Worm (Caenorhabditis elegans) whole organism, L4/young adult: ENCODE results near the gene cogc-4.
"Not testable (repeated sequence)": the region's sequence is repeated elsewhere in the genome, so short reads cannot be mapped to it uniquely, and the experiment has no call there.

Experiments
- W03F9.2 ChIP-seq: fragments of 150-350 bp; optimal IDR thresholded peaks from 2 replicates; lab custom pipeline; 2014; ENCODE audit warnings: missing biosample characterization, missing genetic modification characterization
- dao-5 ChIP-seq: sonication (generic microtip); optimal IDR thresholded peaks from 2 replicates; lab custom pipeline; 2016; ENCODE audit warnings: missing genotype, missing genetic modification characterization, moderate library complexity, missing compliant biosample characterization
- him-1 ChIP-seq: sonication (generic microtip); optimal IDR thresholded peaks from 2 replicates; lab custom pipeline; 2016; ENCODE audit warnings: missing genotype, missing genetic modification reagents, missing genetic modification characterization, missing compliant biosample characterization

cogc-4 gene

DNA sequence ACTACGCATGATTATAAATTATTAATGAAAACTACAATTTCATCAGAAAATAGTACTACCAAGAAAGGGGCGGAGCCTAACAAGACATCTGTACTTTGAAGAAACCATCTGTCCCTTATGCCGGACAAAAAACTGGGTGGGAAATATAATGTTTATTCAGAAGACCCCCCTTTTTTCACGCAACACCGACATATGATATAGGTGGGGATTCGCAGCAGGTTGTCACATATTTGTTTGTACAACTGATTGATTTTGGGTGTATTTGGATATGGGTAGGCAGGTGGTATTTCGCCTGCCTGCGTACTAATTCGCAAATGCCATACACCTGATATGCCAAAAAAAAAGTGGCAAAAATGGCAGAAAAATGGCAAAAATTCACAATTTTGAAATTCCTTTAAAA, 20.4 kb downstream of the cogc-4 start, which contains the start of gene Y51H7C.10:
TSS of gene Y51H7C.10 (minus strand) at position 101 of the 400 bp plus-strand sequence.
- no peak for TF ChIP-seq him-1 (tag; lab: Kevin White, UChicago)
- TF ChIP-seq dao-5 = no peak
- TF ChIP-seq W03F9.2 = no peak

DNA sequence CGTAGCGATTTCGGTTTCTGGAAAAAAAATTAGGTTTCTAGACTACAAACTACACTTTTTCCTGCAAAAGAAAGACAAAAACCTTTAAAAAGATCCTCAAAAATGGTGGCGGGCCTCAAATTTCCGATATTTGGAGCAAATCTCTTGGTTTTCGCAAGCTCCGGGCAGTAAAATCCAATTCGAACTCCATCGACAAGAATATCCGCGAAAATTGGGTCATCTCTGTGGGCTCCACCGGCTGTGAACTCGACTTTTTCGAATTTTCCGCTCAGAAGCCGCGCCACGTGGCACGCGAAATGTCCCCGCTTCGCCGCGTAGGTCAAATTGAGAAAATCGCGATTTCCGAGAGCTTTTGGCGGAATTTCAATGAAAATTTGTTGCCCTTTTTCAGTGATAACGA, 33.5 kb downstream of the cogc-4 start:
- TF ChIP-seq W03F9.2 (no peak), him-1 (tag; lab: Kevin White, UChicago) (no peak), dao-5 (no peak)

DNA sequence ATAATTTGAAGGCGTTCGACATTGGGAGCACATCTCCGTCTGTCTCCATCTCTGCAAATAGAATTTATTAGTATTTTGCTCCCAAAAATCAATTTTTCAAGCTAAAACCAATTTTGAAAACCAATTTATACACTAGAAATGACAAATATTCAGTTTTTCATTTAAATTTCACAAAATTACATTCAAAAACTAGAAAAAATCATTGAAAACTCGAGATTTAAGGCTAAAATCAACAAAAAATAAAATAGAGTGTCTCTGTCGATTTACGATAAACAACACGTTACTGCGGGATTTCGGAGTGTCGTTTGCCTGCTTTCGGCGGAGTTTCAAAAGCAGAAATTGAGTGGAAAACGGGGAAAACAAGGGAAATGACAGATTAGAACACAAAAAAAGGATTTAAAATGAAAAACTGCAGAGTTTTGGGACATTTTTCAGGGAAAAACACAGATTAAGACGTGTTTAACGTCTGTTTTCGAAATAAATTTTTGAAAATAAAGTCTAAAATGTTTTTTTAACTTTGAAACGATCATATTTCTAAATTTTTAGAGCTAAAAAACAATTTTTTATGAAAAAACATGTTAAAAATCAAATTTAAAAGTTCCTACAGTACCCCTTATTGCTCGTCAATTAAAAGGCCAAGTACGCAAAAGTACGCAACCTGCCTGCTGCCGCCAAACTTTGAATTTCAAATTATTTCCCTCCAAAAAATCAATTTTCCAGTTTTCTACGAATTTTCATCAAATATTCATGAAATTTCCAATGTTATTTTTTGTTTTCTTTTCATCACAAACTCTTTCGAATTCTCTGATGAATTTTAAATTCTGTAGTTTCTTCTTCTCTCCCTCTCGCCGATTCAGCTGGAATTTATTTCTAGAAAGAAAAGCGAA, 34.5 kb downstream of the cogc-4 start, which contains the start of gene nol-6:
TSS of gene nol-6 (minus strand) at position 51 of the 887 bp plus-strand sequence.
- no peak for TF ChIP-seq W03F9.2
- TF ChIP-seq dao-5 = no peak
- no peak for TF ChIP-seq him-1 (tag; lab: Kevin White, UChicago)

DNA sequence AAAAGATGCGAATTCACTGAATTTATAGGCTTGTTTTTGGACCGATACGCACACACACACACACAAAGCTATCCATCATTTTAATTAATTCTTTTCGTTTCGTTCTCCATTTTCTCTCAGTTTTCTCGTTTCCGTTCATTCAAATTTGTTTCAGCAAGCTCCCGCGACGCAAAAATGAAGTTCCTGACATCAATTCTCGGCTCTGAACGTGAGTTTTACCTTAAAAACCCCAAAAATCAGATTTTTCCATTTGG, 35.0 kb downstream of the cogc-4 start, which contains the start of gene Y51H7C.3:
TSS of gene Y51H7C.3 (plus strand) at position 155 of the 254 bp plus-strand sequence.
- no peak for TF ChIP-seq W03F9.2
- no peak for TF ChIP-seq dao-5
- no peak for TF ChIP-seq him-1 (tag; lab: Kevin White, UChicago)

DNA sequence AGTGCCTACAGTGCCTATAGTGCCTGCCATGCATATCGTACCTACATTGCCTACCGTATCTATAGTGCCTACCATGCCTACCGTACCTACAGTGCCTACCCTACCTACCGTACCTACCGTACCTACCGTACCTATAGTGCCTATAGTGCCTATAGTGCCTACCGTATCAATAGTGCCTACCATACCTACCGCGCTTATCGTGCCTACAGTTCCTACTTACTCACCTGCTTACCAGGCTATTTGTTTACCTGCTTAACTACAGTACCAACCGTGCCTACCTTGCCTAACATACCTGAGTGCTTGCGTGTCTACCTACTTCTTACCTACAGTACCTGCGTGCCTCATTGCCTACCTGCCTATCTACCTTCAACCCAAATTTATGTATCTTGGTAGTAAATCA, 38.2 kb downstream of the cogc-4 start:
- no peak for TF ChIP-seq W03F9.2
- TF ChIP-seq him-1 (tag; lab: Kevin White, UChicago) = no peak
- no peak for TF ChIP-seq dao-5

DNA sequence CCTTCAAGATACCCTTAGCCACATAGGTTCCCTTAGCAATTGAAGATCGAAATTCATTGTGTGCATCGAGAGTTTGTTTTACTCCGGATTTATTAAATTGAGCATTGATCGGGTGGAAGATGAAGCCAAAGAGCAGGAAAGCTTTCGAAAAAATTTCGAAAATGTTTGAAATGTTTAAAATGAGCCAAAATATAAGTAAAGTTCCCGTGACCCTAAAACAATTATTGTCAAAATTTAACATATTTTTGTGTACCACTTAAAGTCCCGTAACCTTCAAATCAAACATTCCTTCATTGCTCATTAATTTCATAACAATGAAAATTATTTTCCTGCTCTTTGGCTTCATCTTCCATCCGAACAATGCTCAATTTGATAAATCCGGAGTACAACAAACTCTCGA, 41.7 kb downstream of the cogc-4 start, which contains the start of gene scl-17:
TSS of gene scl-17 (plus strand) at position 301 of the 400 bp plus-strand sequence.
- TF ChIP-seq dao-5 (no peak), him-1 (tag; lab: Kevin White, UChicago) (no peak), W03F9.2 (no peak)

DNA sequence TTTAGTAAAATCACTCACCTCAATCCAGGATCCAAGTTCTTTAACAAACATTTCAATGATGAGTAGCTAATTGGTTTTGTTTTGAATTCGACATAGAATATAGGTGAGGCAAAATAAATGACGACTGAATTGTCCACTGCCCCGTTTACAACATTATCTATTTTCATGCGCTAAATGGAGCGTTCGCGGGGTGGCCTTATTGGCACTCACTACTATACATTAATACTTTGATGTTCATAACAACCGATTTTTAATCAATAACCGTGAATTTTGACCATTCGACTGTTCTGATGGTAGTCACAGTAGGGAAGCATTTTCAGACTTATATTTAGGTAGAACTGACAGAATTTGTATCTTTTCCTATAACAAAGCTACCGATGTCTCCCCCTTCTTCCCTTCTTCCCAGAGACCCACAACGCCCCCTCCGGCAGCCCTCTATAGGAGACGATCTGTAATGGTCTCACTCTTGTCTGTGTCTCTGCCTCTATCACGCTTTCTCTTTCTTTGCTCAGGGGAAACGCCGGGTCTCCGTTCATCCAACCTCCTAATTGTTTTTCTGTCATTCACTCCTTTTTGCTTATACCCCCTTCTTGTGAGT, 43.6 kb downstream of the cogc-4 start, which contains the start of gene Y51H7C.12:
TSS of gene Y51H7C.12 (minus strand) at position 51 of the 598 bp plus-strand sequence.
- TF ChIP-seq him-1 (tag; lab: Kevin White, UChicago); W03F9.2; dao-5: not testable (repeated sequence)
